Fruit fly (Drosophila melanogaster) ovary, adult (tissue): ENCODE data around the gene Cpr.

ENCODE experiments used
- CG17801 ChIP-seq: fragments of 200-800 bp; optimal IDR thresholded peaks from 2 replicates; lab custom pipeline; 2019; ENCODE audit warnings: missing biosample characterization, mild to moderate bottlenecking, missing genetic modification characterization, moderate library complexity; ENCODE audit not compliant: partially characterized antibody

Gene Cpr

dm6 chr2L:6379197-6379596, 40.6 kb downstream of the Cpr start:
- no peak for TF ChIP-seq CG17801 (GFP tag; lab: Kevin White, UChicago)

DNA sequence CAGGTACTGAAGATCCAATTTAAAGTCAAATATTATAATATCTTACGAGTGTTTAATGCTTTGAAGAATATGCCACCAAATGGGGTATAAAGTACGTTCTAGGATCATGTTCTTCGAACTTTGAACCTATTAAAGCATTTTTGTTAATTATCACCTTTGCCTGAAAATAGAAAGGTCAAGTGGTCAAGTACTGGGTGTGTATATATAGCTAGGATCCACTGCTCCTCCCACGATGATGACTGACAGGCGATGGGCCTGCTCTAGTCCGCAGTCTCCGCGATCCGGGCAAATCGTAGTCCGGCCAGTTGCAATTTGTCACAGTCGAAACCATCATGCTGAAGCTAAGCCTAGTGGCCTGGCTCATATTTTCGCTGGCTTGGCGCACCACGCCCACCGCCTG, 42.3 kb downstream of the Cpr start, which contains the start of gene Nepl5:
TSS of gene Nepl5 (plus strand) at position 301 of the 400 bp plus-strand sequence.
- TF ChIP-seq CG17801 (GFP tag; lab: Kevin White, UChicago) = no peak

DNA sequence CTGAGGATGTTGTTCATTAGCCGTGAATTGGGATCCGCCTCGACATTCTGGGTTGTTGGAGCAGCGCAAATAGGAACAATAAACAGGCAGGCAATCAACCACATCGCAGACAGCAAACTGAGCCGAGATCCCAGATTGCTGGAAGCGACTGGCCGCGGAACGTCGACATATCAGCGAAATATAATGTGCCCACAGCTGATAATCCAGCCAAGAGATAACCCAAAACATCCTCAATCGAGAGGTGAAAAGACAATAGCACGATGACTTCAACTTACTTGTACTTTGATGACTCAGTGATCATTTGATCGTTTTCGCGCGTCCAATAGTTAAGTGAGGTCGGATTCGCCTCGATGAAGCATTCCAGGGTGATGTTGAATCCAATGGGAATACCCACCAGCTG, 46.8 kb downstream of the Cpr start, which contains the start of gene Nepl6:
TSS of gene Nepl6 (minus strand) at position 104 of the 400 bp plus-strand sequence.
- no peak for TF ChIP-seq CG17801 (GFP tag; lab: Kevin White, UChicago)

- no peak for TF ChIP-seq CG17801 (GFP tag; lab: Kevin White, UChicago)
These were observed 48.4 kb downstream of the Cpr start for dm6 chr2L:6387068-6387467.

dm6 chr2L:6391469-6391868, 52.8 kb downstream of the Cpr start:
- no peak for TF ChIP-seq CG17801 (GFP tag; lab: Kevin White, UChicago)
